Worm (Caenorhabditis elegans) whole organism, L4 larva: ENCODE data around the gene sru-37.

Source experiments
- ZK337.2 ChIP-seq: fragments of 200-800 bp; sonication (Bioruptor generic); IDR thresholded peaks from 2 replicates; pipeline ENCODE4 v1.3.6; 2022; ENCODE audit warnings: missing genetic modification reagents, missing genetic modification characterization, missing compliant biosample characterization
- aha-1 ChIP-seq: fragments of 150-350 bp; peaks from one replicate; lab custom pipeline; 2014; ENCODE audit warnings: missing biosample characterization, missing genetic modification characterization
- aly-2 ChIP-seq: sonication (generic microtip); optimal IDR thresholded peaks from 2 replicates; lab custom pipeline; 2018; ENCODE audit warnings: missing biosample characterization, missing genetic modification characterization
- ama-1 ChIP-seq: fragments of 150-350 bp; optimal IDR thresholded peaks from 2 replicates; lab custom pipeline; 2014; ENCODE audit warnings: inconsistent platforms, mixed read lengths
- arid-1 ChIP-seq: fragments of 200-800 bp; sonication (Bioruptor generic); conservative IDR thresholded peaks from 2 replicates; pipeline ENCODE4 v1.3.6; 2022; ENCODE audit warnings: missing genetic modification reagents, missing genetic modification characterization, missing compliant biosample characterization
- ceh-28 ChIP-seq: fragments of 150-350 bp; optimal IDR thresholded peaks from 2 replicates; lab custom pipeline; 2014; ENCODE audit warnings: missing biosample characterization, missing genetic modification reagents, missing genetic modification characterization
- ceh-32 ChIP-seq: sonication (generic microtip); optimal IDR thresholded peaks from 2 replicates; lab custom pipeline; 2016; ENCODE audit warnings: mild to moderate bottlenecking, missing genetic modification characterization, missing compliant biosample characterization; ENCODE audit not compliant: poor library complexity
- ces-1 ChIP-seq: fragments of 150-350 bp; sonication (generic microtip); optimal IDR thresholded peaks from 4 replicates; lab custom pipeline; 2014; ENCODE audit warnings: missing biosample characterization, missing genetic modification reagents, missing genetic modification characterization
- ctbp-1 ChIP-seq: fragments of 200-800 bp; sonication (Bioruptor generic); IDR thresholded peaks from 2 replicates; pipeline ENCODE4 v1.3.6; 2022; ENCODE audit warnings: missing genetic modification reagents, missing genetic modification characterization, missing compliant biosample characterization
- daf-16 ChIP-seq, 3 experiments: sonication (generic microtip); optimal IDR thresholded peaks; 2 replicates each; lab custom pipeline; 2016 to 2017; ENCODE audit warnings: missing genetic modification characterization in 3 of 3, missing genetic modification reagents in 3 of 3, mild to moderate bottlenecking in 2 of 3, missing compliant biosample characterization in 2 of 3, missing biosample characterization in 1 of 3, moderate library complexity in 1 of 3
- daf-19 ChIP-seq: fragments of 200-800 bp; sonication (Bioruptor generic); conservative IDR thresholded peaks from 2 replicates; pipeline ENCODE4 v1.3.6; 2022; ENCODE audit warnings: missing genetic modification characterization, missing compliant biosample characterization
- dmd-9 ChIP-seq: fragments of 200-800 bp; sonication (Bioruptor generic); IDR thresholded peaks from 2 replicates; pipeline ENCODE4 v1.3.6; 2022; ENCODE audit warnings: missing genetic modification reagents, missing genetic modification characterization, missing compliant biosample characterization
- egl-27 ChIP-seq: sonication (generic microtip); optimal IDR thresholded peaks from 3 replicates; lab custom pipeline; 2017; ENCODE audit warnings: missing biosample characterization, missing genetic modification reagents, missing genetic modification characterization
- egl-43 ChIP-seq: fragments of 200-800 bp; sonication (Bioruptor generic); IDR thresholded peaks from 2 replicates; pipeline ENCODE4 v1.3.6; 2022; ENCODE audit warnings: missing genetic modification reagents, missing genetic modification characterization, missing compliant biosample characterization
- fkh-10 ChIP-seq: fragments of 150-350 bp; optimal IDR thresholded peaks from 2 replicates; lab custom pipeline; 2014; ENCODE audit warnings: missing biosample characterization, missing genetic modification reagents, missing genetic modification characterization
- hif-1 ChIP-seq, 2 experiments: sonication (generic microtip); optimal IDR thresholded peaks; 2 replicates each; lab custom pipeline; 2016 to 2017; ENCODE audit warnings: missing compliant biosample characterization in 2 of 2, missing genetic modification characterization in 2 of 2, missing genetic modification reagents in 2 of 2, missing genotype in 2 of 2, mild to moderate bottlenecking in 1 of 2
- hlh-11 ChIP-seq: fragments of 200-800 bp; sonication (Bioruptor generic); optimal IDR thresholded peaks from 2 replicates; lab custom pipeline; 2018; ENCODE audit warnings: mild to moderate bottlenecking, missing genetic modification characterization, missing compliant biosample characterization
- lin-1 ChIP-seq: fragments of 200-800 bp; sonication (Bioruptor generic); IDR thresholded peaks from 2 replicates; pipeline ENCODE4 v1.3.6; 2022; ENCODE audit warnings: missing genetic modification reagents, missing genetic modification characterization, missing compliant biosample characterization
- lin-15B ChIP-seq: fragments of 150-350 bp; sonication (generic microtip); optimal IDR thresholded peaks from 3 replicates; lab custom pipeline; 2014; ENCODE audit warnings: missing biosample characterization, missing genetic modification characterization
- lin-29 ChIP-seq: fragments of 200-800 bp; sonication (Bioruptor generic); IDR thresholded peaks from 2 replicates; pipeline ENCODE4 v1.3.6; 2022; ENCODE audit warnings: missing genetic modification reagents, missing genetic modification characterization, missing compliant biosample characterization
- lsy-2 ChIP-seq, 2 experiments: fragments of 150-350 bp in 1 of 2; sonication (generic microtip) in 1 of 2; optimal IDR thresholded peaks; 2 replicates each; lab custom pipeline; 2014 to 2017; ENCODE audit warnings: missing biosample characterization in 2 of 2, missing genetic modification characterization in 2 of 2
- mdt-29 ChIP-seq: fragments of 200-800 bp; sonication (Bioruptor generic); IDR thresholded peaks from 2 replicates; pipeline ENCODE4 v1.3.6; 2022; ENCODE audit warnings: missing genetic modification reagents, missing genetic modification characterization, missing compliant biosample characterization
- nhr-102 ChIP-seq: sonication (generic microtip); optimal IDR thresholded peaks from 2 replicates; lab custom pipeline; 2016; ENCODE audit warnings: mild to moderate bottlenecking, missing genetic modification characterization, moderate library complexity, missing compliant biosample characterization
- nhr-11 ChIP-seq: fragments of 150-350 bp; optimal IDR thresholded peaks from 2 replicates; lab custom pipeline; 2014; ENCODE audit warnings: missing biosample characterization, missing genetic modification characterization
- nhr-48 ChIP-seq: sonication (generic microtip); optimal IDR thresholded peaks from 2 replicates; lab custom pipeline; 2016; ENCODE audit warnings: mild to moderate bottlenecking, missing genetic modification characterization, missing compliant biosample characterization
- nhr-77 ChIP-seq: fragments of 150-350 bp; optimal IDR thresholded peaks from 2 replicates; lab custom pipeline; 2014; ENCODE audit warnings: missing biosample characterization, missing genetic modification characterization
- pqm-1 ChIP-seq: sonication (generic microtip); optimal IDR thresholded peaks from 2 replicates; lab custom pipeline; 2017; ENCODE audit warnings: missing biosample characterization, missing genetic modification characterization
- rbr-2 ChIP-seq: sonication (generic microtip); optimal IDR thresholded peaks from 2 replicates; lab custom pipeline; 2016; ENCODE audit warnings: missing genotype, missing genetic modification characterization, missing compliant biosample characterization
- sdz-12 ChIP-seq: fragments of 200-800 bp; sonication (Bioruptor generic); optimal IDR thresholded peaks from 2 replicates; lab custom pipeline; 2018; ENCODE audit warnings: mild to moderate bottlenecking, missing genetic modification characterization, missing compliant biosample characterization
- set-16 ChIP-seq: fragments of 200-800 bp; sonication (Bioruptor generic); IDR thresholded peaks from 2 replicates; pipeline ENCODE4 v1.3.6; 2022; ENCODE audit warnings: missing genetic modification reagents, missing genetic modification characterization, missing compliant biosample characterization
- snpc-1.2 ChIP-seq: fragments of 200-800 bp; sonication (Bioruptor generic); IDR thresholded peaks from 2 replicates; pipeline ENCODE4 v1.3.6; 2022; ENCODE audit warnings: missing genetic modification reagents, missing genetic modification characterization, missing compliant biosample characterization
- snpc-4 ChIP-seq: fragments of 150-350 bp; optimal IDR thresholded peaks from 2 replicates; lab custom pipeline; 2014; ENCODE audit warnings: missing biosample characterization, missing genetic modification characterization
- unc-130 ChIP-seq: sonication (generic microtip); optimal IDR thresholded peaks from 2 replicates; lab custom pipeline; 2016; ENCODE audit warnings: missing genetic modification reagents, missing genetic modification characterization, missing compliant biosample characterization
- unc-39 ChIP-seq: sonication (generic microtip); optimal IDR thresholded peaks from 2 replicates; lab custom pipeline; 2017; ENCODE audit warnings: missing biosample characterization, missing genetic modification characterization
- unc-62 ChIP-seq, 3 experiments: fragments of 150-350 bp in 1 of 3; sonication (generic microtip); optimal IDR thresholded peaks in 2 of 3; peaks in 1 of 3; 1 replicate in 1 of 3; 2 replicates in 2 of 3; lab custom pipeline; 2014 to 2017; ENCODE audit warnings: missing biosample characterization in 3 of 3, missing genetic modification characterization in 3 of 3, missing genetic modification reagents in 3 of 3, missing genotype in 1 of 3
- ztf-11 ChIP-seq: fragments of 150-350 bp; optimal IDR thresholded peaks from 2 replicates; lab custom pipeline; 2014; ENCODE audit warnings: missing biosample characterization, missing genetic modification characterization

The sru-37 gene

DNA sequence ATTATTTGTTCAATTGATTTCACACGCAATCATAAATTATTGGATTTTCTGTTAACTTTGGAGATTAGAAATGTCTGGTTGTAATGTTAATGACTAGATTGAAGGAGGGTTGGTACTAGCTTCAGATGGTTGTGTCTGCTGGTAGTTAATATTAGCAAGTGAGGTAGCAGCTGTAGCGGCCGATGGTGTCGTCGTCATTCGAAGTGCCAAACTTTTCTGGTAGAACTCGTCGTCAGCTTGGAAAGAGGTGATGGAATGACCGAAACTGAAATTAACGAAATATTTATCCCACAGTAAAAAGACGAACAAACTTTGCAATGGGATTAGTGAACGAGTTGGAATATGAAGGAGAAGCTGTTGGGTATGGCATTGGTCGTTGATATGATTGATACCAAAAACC, 40.7 kb upstream of the sru-37 start:
- TF ChIP-seq ama-1 (lab: Kevin White, UChicago) (no peak), unc-62 (GFP tag; optimal IDR thresholded peaks at IDR 0.05 in 1 of 2; lab: Kevin White, UChicago) (peak in 1 of 2 experiments; percentile 97), unc-62 (tag; optimal IDR thresholded peaks at IDR 0.05; lab: Kevin White, UChicago) (no peak)

DNA sequence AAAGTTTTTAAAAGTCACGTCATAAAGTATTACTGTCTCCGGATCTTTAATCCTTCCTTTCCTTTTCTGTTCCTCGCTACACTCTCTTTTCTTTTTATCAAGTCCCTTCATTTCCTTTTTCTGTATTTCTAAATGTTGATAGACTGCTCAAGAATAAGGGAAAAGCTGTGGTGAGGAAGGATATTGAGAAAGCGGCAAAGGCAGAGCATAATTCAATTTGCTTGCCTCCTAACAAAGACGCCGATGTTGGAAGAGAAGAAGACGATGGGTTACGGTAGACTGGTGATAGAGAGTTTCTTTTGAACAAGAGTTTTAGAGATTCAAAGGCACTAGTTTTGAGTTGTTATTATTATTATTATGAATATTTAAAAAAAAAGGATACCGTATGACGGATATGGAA, 39.6 kb upstream of the sru-37 start:
- TF ChIP-seq lin-29 (GFP tag; lab: Robert Waterston, UW) (no peak), ces-1 (GFP tag; lab: Kevin White, UChicago) (peak; percentile 100), daf-19 (GFP tag; lab: Robert Waterston, UW) (no peak), ceh-32 (tag; lab: Kevin White, UChicago) (peak; percentile 14), egl-43 (no peak), hif-1 (tag; optimal IDR thresholded peaks at IDR 0.05; lab: Kevin White, UChicago) (no peak), lsy-2 (tag; optimal IDR thresholded peaks at IDR 0.05; lab: Kevin White, UChicago) (peak; percentile 6 to 83), ztf-11 (tag; lab: Kevin White, UChicago) (no peak), pqm-1 (tag; lab: Kevin White, UChicago) (no peak), snpc-4 (tag; lab: Kevin White, UChicago) (no peak), arid-1 (GFP tag; lab: Robert Waterston, UW) (no peak), aha-1 (tag; lab: Kevin White, UChicago) (peak; percentile 71), rbr-2 (tag; lab: Kevin White, UChicago) (peak; percentile 22), ama-1 (lab: Kevin White, UChicago) (no peak), sdz-12 (GFP tag; lab: Kevin White, UChicago) (no peak), egl-27 (tag; lab: Kevin White, UChicago) (no peak), fkh-10 (peak; percentile 97), ZK337.2 (GFP tag; lab: Robert Waterston, UW) (no peak), nhr-77 (no peak)

DNA sequence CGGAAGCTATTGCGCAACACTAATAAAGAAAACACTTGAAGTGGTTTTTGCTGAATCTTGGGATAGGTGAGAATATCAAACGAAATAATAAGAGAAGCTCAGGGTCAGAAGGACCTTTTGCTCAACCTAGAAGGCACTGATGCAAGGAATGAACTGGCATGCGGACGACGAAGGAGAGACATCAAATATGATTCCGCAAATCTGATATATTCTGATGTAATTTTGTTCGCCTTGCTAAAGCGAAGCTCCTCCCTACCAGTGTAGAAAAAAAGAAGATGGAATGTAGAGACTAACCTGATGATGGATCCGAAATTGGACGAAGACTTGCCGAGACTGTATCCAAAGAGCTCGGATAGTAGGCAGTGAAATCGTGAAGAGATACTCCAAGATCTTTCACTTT, 37.3 kb upstream of the sru-37 start:
- TF ChIP-seq mdt-29 (GFP tag; lab: Robert Waterston, UW) = no peak
- TF ChIP-seq fkh-10 = peak; percentile 30
- peak; percentile 96 for TF ChIP-seq ces-1 (GFP tag; lab: Kevin White, UChicago)
- peak; percentile 68 for TF ChIP-seq ctbp-1 (GFP tag; lab: Robert Waterston, UW)
- TF ChIP-seq, all 104 proteins: peak for 3

DNA sequence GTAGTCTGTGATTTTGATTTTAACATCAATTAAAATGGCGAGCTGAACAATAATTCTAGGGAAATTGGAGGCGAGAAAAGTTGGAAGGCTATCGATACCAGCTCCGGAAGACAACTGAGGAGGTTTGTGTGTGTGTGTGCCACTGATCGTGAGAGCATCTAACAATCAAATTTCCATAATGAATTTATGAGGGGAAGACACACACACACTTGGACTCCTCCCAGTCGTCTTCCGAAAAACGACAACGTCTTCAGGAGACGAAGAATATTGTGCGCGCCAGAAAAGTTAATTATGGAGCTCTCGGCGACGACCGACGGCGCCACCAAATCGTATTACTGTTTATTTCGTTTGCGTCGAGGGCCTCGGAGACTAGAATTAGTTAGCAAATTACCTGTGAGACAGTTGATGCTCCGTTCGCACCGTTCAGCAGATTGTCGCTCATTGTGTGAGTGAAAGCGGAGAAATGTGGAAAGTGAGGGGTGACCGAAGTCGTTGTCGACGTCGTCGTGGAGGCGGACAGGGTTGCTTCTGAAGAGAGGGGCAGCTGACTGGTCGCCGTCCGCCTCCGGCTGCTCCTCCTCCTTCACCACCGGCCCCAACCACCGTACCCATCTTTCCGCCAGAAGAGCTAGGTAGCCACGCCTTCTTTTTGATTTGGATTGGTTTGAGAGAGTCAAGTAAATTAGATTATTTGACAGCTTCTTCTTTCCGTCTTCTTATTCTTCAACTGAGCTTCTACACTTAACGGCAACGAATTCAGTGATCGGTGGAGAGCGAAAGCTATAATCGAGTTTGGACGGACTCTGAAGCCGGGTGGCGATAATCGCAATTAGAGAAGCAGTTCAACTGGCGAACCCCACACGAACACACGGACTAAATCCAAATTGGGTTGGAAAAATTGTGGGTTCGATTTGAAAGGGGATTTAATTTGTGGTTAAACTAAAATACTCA, 36.2 kb upstream of the sru-37 start, which contains the start of gene unc-42:
TSS of gene unc-42 (minus strand) at position 564 of the 951 bp plus-strand sequence.
- no peak for TF ChIP-seq egl-43
- no peak for TF ChIP-seq nhr-48
- TF ChIP-seq aha-1 (tag; lab: Kevin White, UChicago) = peak; percentile 2
- TF ChIP-seq snpc-1.2 (GFP tag; lab: Robert Waterston, UW) = no peak
- TF ChIP-seq lsy-2 (tag; optimal IDR thresholded peaks at IDR 0.05; lab: Kevin White, UChicago) = peak in 1 of 2 experiments; percentile 40
- peak in 1 of 2 experiments; percentile 4 for TF ChIP-seq unc-62 (GFP tag; optimal IDR thresholded peaks at IDR 0.05 in 1 of 2; lab: Kevin White, UChicago)
- no peak for TF ChIP-seq unc-62 (tag; optimal IDR thresholded peaks at IDR 0.05; lab: Kevin White, UChicago)
- TF ChIP-seq ces-1 (GFP tag; lab: Kevin White, UChicago) = peak; percentile 100
- TF ChIP-seq nhr-102 (tag; lab: Kevin White, UChicago) = no peak
- no peak for TF ChIP-seq unc-130 (GFP tag; lab: Kevin White, UChicago)
- TF ChIP-seq unc-39 (tag; lab: Kevin White, UChicago) = no peak
- TF ChIP-seq ceh-28 (tag; lab: Kevin White, UChicago) = no peak
- no peak for TF ChIP-seq nhr-11 (tag; lab: Kevin White, UChicago)
- TF ChIP-seq dmd-9 (GFP tag; lab: Robert Waterston, UW) = no peak
- no peak for TF ChIP-seq lin-29 (GFP tag; lab: Robert Waterston, UW)
- no peak for TF ChIP-seq daf-16 (GFP tag; optimal IDR thresholded peaks at IDR 0.05; lab: Kevin White, UChicago)
- TF ChIP-seq daf-16 (tag; optimal IDR thresholded peaks at IDR 0.05; lab: Kevin White, UChicago) = no peak
- no peak for TF ChIP-seq aly-2 (tag; lab: Kevin White, UChicago)
- TF ChIP-seq hlh-11 (tag; lab: Kevin White, UChicago) = no peak
- TF ChIP-seq lin-15B (tag; lab: Kevin White, UChicago) = no peak
- peak; percentile 70 for TF ChIP-seq ctbp-1 (GFP tag; lab: Robert Waterston, UW)
- peak; percentile 73 for TF ChIP-seq fkh-10
- TF ChIP-seq lin-1 = no peak
- peak; percentile 93 for TF ChIP-seq set-16 (GFP tag; lab: Robert Waterston, UW)
